In the genomic region with DNA sequence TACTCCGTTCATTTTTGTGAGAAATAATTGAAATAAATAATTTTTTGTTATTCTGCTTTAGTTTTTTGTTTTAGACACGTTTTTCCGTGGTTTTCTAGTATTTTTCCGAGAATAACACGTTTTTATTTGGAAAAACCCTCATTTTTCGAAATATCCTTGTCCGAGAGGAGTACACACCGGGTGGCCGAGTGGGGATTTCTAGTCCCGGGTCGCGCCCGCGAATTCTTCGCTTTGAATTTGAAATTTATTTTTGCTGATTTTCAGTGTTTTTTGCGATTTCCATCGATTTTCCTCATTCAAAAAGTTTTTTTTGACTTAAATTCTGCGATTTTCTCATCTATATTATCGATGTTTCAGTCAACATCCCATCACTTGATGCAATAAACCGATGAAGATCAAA, we compare ENCODE assay signal across 1 worm cellular context.
TF ChIP-seq lines count a peak whose summit lies in the region.

Gene gly-9, minus strand, starts transcription at position 27 of the 400 bp plus-strand sequence.
Gene mib-1, minus strand, starts transcription at position 123 of the 400 bp plus-strand sequence.
Gene smc-3, plus strand, starts transcription at position 351 of the 400 bp plus-strand sequence.

TF ChIP-seq in whole organism, L1 larva, 84 proteins besides CTCF, POLR2A, EP300 and RAD21 (continued from another document):
- TF ChIP-seq snpc-4 (tag; optimal IDR thresholded peaks at IDR 0.05; lab: Kevin White, UChicago): peak; percentile 66
- no peak for TF ChIP-seq fkh-10 (GFP tag; optimal IDR thresholded peaks at IDR 0.05; lab: Kevin White, UChicago)
- TF ChIP-seq ceh-63 (GFP tag; optimal IDR thresholded peaks at IDR 0.05; lab: Kevin White, UChicago): peak; percentile 19
- peak; percentile 73 for TF ChIP-seq unc-86 (tag; optimal IDR thresholded peaks at IDR 0.05; lab: Kevin White, UChicago)
- TF ChIP-seq aha-1 (tag; optimal IDR thresholded peaks at IDR 0.05; lab: Kevin White, UChicago): no peak
- TF ChIP-seq nhr-76 (tag; optimal IDR thresholded peaks at IDR 0.05; lab: Kevin White, UChicago): no peak
- TF ChIP-seq sptf-1 (tag; optimal IDR thresholded peaks at IDR 0.05; lab: Kevin White, UChicago): no peak
- peak; percentile 85 for TF ChIP-seq unc-98 (GFP tag; IDR thresholded peaks at IDR 0.05; lab: Robert Waterston, UW)
- no peak for TF ChIP-seq mef-2 (tag; optimal IDR thresholded peaks at IDR 0.05; lab: Kevin White, UChicago)
- TF ChIP-seq efl-3 (GFP tag; optimal IDR thresholded peaks at IDR 0.05; lab: Kevin White, UChicago): peak; percentile 26
- TF ChIP-seq fkh-8 (tag; optimal IDR thresholded peaks at IDR 0.05; lab: Kevin White, UChicago): peak; percentile 82
- TF ChIP-seq lin-35 (GFP tag; optimal IDR thresholded peaks at IDR 0.05; lab: Kevin White, UChicago): peak; percentile 90 to 91
- peak; percentile 95 for TF ChIP-seq ceh-90 (tag; optimal IDR thresholded peaks at IDR 0.05; lab: Kevin White, UChicago)
- peak; percentile 98 for TF ChIP-seq rnt-1 (tag; optimal IDR thresholded peaks at IDR 0.05; lab: Kevin White, UChicago)
- TF ChIP-seq ceh-82 (tag; optimal IDR thresholded peaks at IDR 0.05; lab: Kevin White, UChicago): peak; percentile 26 to 82 (median 58)
- TF ChIP-seq nhr-77 (tag; optimal IDR thresholded peaks at IDR 0.05; lab: Kevin White, UChicago): peak; percentile 17
- no peak for TF ChIP-seq ama-1 (optimal IDR thresholded peaks at IDR 0.05; lab: Kevin White, UChicago)
- TF ChIP-seq egl-13 (tag; optimal IDR thresholded peaks at IDR 0.05; lab: Kevin White, UChicago): peak; percentile 89
- TF ChIP-seq zip-4 (GFP tag; optimal IDR thresholded peaks at IDR 0.05; lab: Kevin White, UChicago): no peak
- no peak for TF ChIP-seq pqm-1 (tag; optimal IDR thresholded peaks at IDR 0.05; lab: Kevin White, UChicago)
- no peak for TF ChIP-seq ces-1 (GFP tag; optimal IDR thresholded peaks at IDR 0.05; lab: Kevin White, UChicago)
- TF ChIP-seq blmp-1 (tag; optimal IDR thresholded peaks at IDR 0.05; lab: Kevin White, UChicago): peak; percentile 51
- no peak for TF ChIP-seq unc-62 (GFP tag; optimal IDR thresholded peaks at IDR 0.05; lab: Kevin White, UChicago)
- TF ChIP-seq F16B12.6 (tag; optimal IDR thresholded peaks at IDR 0.05; lab: Kevin White, UChicago): peak; percentile 57
- no peak for TF ChIP-seq jun-1 (tag; optimal IDR thresholded peaks at IDR 0.05; lab: Kevin White, UChicago)
- TF ChIP-seq nhr-11 (tag; optimal IDR thresholded peaks at IDR 0.05; lab: Kevin White, UChicago): no peak
- no peak for TF ChIP-seq sup-37 (GFP tag; optimal IDR thresholded peaks at IDR 0.05; lab: Kevin White, UChicago)
